Worm (Caenorhabditis elegans): ENCODE data around the gene Y67D8A.2.
A peak's percentile ranks its signal among the peaks of the same experiment; 100 is the strongest.

The Y67D8A.2 gene

DNA sequence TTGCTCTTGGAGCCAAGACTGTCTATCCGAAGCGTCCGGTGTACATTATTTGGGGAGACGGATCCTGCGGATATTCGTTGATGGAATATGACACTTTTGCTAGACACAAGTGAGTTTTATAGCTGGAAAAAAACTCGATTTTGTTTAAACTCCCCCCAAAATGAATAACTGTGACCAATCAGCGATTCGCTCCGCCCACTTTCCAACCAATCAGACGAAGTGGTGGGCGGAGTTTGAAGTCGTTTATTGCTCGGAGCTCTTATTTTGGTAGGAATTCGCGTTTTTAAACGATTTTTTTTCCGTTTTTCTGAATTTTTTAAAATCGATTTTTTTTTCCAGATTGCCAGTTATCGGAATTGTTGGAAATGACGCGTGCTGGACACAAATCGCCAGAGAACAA, 39.5 kb downstream of the Y67D8A.2 start:
- no peak for TF ChIP-seq tbx-37 (GFP tag; conservative IDR thresholded peaks at IDR 0.05)

DNA sequence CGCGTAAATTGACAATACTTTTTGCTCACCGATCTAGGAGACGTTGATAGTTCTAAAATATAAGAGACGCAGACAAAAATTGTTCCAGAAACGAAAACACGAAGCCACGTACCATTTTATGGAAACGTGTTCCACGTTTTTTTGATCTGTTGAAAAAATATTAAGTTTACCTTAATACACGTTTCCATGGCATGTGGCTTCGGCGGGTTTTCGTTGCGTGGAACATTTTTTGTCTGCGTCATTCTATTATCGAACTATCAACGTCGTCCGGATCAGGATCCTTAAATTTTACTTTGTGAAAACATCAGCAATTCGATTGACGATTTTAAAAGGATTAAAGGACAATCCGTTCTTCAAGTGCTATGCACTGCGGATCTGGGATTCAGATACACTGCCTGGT, 43.4 kb downstream of the Y67D8A.2 start, which contains the start of gene T26C12.2:
T26C12.2 (minus strand) TSS at position 101 of the 400 bp plus-strand sequence.
- no peak for TF ChIP-seq hmbx-1 (tag; optimal IDR thresholded peaks at IDR 0.05)
- TF ChIP-seq aly-1 (tag; optimal IDR thresholded peaks at IDR 0.05) = no peak
- TF ChIP-seq hmg-4 (GFP tag; optimal IDR thresholded peaks at IDR 0.05) = no peak
- no peak for TF ChIP-seq sea-1 (GFP tag; conservative IDR thresholded peaks at IDR 0.05)
- TF ChIP-seq ceh-13 (GFP tag; optimal IDR thresholded peaks at IDR 0.05) = no peak
- no peak for TF ChIP-seq flt-1 (GFP tag; IDR thresholded peaks at IDR 0.05)
- no peak for TF ChIP-seq tbx-37 (GFP tag; conservative IDR thresholded peaks at IDR 0.05)
- TF ChIP-seq tbx-11 (GFP tag; IDR thresholded peaks at IDR 0.05) = no peak
- TF ChIP-seq ama-1 (optimal IDR thresholded peaks at IDR 0.05) = no peak
- TF ChIP-seq F13C5.2 (tag; optimal IDR thresholded peaks at IDR 0.05) = no peak
- no peak for TF ChIP-seq tra-4 (tag; optimal IDR thresholded peaks at IDR 0.05)

DNA sequence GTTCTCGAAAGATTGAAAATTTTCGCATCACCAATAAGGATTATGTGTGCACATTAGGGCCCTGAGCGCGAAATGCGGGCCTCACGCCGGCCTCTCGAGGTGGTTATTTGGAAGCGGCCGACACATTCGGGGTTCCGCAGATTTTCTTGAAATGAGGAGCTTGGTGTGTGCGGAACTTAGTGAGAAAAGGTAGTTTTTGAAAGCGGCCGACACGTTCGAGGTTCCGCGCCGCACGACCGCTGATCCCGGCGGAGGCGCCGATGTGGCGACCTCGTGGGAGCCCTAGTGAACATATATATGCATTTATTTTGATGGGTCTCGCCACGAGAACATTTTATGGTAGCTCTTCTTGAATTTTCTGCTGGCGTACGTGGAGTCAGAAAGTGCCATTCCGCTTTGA, 44.6 kb downstream of the Y67D8A.2 start:
- TF ChIP-seq hnd-1 (tag; optimal IDR thresholded peaks at IDR 0.05) (no peak), pes-1 (GFP tag; IDR thresholded peaks at IDR 0.05) (no peak), F13C5.2 (tag; optimal IDR thresholded peaks at IDR 0.05) (no peak), ama-1 (optimal IDR thresholded peaks at IDR 0.05) (no peak), tra-4 (tag; optimal IDR thresholded peaks at IDR 0.05) (no peak), aly-1 (tag; optimal IDR thresholded peaks at IDR 0.05) (no peak), ceh-36 (tag; optimal IDR thresholded peaks at IDR 0.05) (no peak), ets-7 (tag; optimal IDR thresholded peaks at IDR 0.05) (no peak), B0310.2 (tag; optimal IDR thresholded peaks at IDR 0.05) (no peak), ceh-13 (GFP tag; optimal IDR thresholded peaks at IDR 0.05) (no peak), sea-1 (GFP tag; conservative IDR thresholded peaks at IDR 0.05) (no peak), flt-1 (GFP tag; IDR thresholded peaks at IDR 0.05) (no peak), hmbx-1 (tag; optimal IDR thresholded peaks at IDR 0.05) (no peak), hmg-4 (GFP tag; optimal IDR thresholded peaks at IDR 0.05) (no peak), scrt-1 (GFP tag; IDR thresholded peaks at IDR 0.05) (no peak)

DNA sequence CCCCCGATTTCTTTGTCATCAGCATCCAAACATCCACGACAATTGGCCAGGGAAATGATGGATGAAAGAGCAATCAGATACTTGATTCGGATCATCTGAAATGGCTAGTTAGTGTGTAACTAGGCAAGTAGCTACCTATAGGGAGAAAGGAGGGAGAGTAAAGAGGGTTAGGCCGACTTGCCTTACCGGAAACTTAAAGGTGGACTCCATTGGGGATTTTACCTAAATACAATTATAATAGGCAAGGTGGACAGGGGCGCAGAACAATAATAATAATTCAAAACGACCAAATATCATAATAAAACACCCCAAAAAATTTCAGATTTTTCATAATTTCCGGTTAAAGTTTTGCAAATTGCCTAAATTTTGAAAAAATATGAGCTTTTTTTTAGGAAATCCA, 45.3 kb downstream of the Y67D8A.2 start, which contains the start of gene clec-173:
clec-173 (minus strand) TSS at position 101 of the 400 bp plus-strand sequence.
- TF ChIP-seq ceh-36 (tag; optimal IDR thresholded peaks at IDR 0.05) (no peak), aly-1 (tag; optimal IDR thresholded peaks at IDR 0.05) (no peak), tbx-37 (GFP tag; conservative IDR thresholded peaks at IDR 0.05) (no peak), tra-4 (tag; optimal IDR thresholded peaks at IDR 0.05) (no peak), hmbx-1 (tag; optimal IDR thresholded peaks at IDR 0.05) (no peak), ama-1 (optimal IDR thresholded peaks at IDR 0.05) (no peak), B0310.2 (tag; optimal IDR thresholded peaks at IDR 0.05) (no peak)

DNA sequence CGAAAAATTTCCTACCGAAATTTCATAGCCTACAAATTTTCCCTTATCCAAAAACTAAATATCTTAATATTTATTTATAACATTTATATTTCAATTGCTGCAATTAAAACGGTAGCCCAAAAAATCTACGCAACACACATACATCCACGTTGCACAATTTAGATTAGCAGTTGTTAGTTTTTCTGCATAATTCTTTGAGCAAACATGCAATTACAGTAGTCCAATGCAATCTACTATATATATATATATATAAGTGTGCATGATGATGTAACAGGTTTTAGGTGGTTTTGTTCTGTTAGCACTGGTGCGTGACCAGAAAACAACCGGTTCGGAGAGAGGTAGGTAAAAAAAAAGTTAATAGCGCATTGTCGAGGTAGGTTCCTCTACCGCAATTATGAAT, 49.1 kb downstream of the Y67D8A.2 start:
- no peak for TF ChIP-seq F13C5.2 (tag; optimal IDR thresholded peaks at IDR 0.05)
- TF ChIP-seq pes-1 (GFP tag; IDR thresholded peaks at IDR 0.05) = no peak
- no peak for TF ChIP-seq ceh-36 (tag; optimal IDR thresholded peaks at IDR 0.05)
- no peak for TF ChIP-seq ets-7 (tag; optimal IDR thresholded peaks at IDR 0.05)
- no peak for TF ChIP-seq scrt-1 (GFP tag; IDR thresholded peaks at IDR 0.05)
- no peak for TF ChIP-seq B0310.2 (tag; optimal IDR thresholded peaks at IDR 0.05)
- TF ChIP-seq hmg-4 (GFP tag; optimal IDR thresholded peaks at IDR 0.05) = no peak
- no peak for TF ChIP-seq hnd-1 (tag; optimal IDR thresholded peaks at IDR 0.05)
- TF ChIP-seq tbx-37 (GFP tag; conservative IDR thresholded peaks at IDR 0.05) = no peak
- no peak for TF ChIP-seq sea-1 (GFP tag; conservative IDR thresholded peaks at IDR 0.05)
- no peak for TF ChIP-seq tbx-11 (GFP tag; IDR thresholded peaks at IDR 0.05)
- no peak for TF ChIP-seq tra-4 (tag; optimal IDR thresholded peaks at IDR 0.05)

DNA sequence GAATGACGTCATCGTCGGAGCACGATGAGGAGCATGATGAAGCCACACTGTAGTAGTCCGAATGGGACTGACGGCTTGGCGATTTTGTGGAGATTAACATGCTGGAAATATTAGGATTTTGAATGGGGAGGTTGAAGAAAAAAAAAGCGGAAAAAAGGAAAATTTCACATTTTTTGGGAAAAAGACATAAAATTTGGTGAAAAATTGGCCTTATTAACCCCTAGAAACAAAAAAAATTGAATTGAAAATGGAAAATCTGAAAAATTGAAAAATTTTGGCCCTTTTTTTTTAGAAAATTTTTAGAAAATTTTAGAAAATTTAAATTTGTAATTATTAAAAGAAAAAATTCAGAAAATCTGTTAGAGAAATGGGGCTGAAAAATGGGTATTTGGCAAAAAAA, 51.1 kb downstream of the Y67D8A.2 start, which contains the start of gene T26C12.3:
T26C12.3 (minus strand) TSS at position 101 of the 400 bp plus-strand sequence.
- TF ChIP-seq scrt-1 (GFP tag; IDR thresholded peaks at IDR 0.05) (no peak), aly-1 (tag; optimal IDR thresholded peaks at IDR 0.05) (no peak), tbx-37 (GFP tag; conservative IDR thresholded peaks at IDR 0.05) (no peak), sea-1 (GFP tag; conservative IDR thresholded peaks at IDR 0.05) (no peak), hnd-1 (tag; optimal IDR thresholded peaks at IDR 0.05) (no peak), pes-1 (GFP tag; IDR thresholded peaks at IDR 0.05) (no peak), ceh-36 (tag; optimal IDR thresholded peaks at IDR 0.05) (no peak), tra-4 (tag; optimal IDR thresholded peaks at IDR 0.05) (no peak), B0310.2 (tag; optimal IDR thresholded peaks at IDR 0.05) (no peak), ets-7 (tag; optimal IDR thresholded peaks at IDR 0.05) (no peak), tbx-11 (GFP tag; IDR thresholded peaks at IDR 0.05) (no peak), ama-1 (optimal IDR thresholded peaks at IDR 0.05) (no peak)

DNA sequence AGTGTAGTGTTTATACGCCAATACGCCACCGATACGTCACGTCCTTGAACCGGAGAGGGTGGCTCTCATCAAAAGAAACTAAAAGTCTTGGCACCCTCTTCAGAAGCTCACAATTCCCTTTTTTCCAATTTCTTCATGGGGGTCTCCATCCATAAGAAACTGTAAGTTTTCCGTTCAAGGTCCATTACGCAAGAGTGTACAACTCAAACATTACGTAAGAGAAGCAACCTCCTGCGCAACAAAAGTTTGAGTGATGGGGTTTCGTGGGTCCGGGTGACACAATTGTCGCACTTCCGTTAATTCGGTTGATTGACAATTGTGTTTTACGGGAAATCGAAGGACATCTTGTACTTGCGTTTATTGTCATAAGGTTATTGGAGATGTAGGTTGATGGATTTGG, 56.6 kb downstream of the Y67D8A.2 start:
- TF ChIP-seq hmbx-1 (tag; optimal IDR thresholded peaks at IDR 0.05) (no peak), F13C5.2 (tag; optimal IDR thresholded peaks at IDR 0.05) (no peak), tra-4 (tag; optimal IDR thresholded peaks at IDR 0.05) (no peak), pes-1 (GFP tag; IDR thresholded peaks at IDR 0.05) (peak; percentile 41; the same call in 1 of the 2 replicates), B0310.2 (tag; optimal IDR thresholded peaks at IDR 0.05) (no peak), flt-1 (GFP tag; IDR thresholded peaks at IDR 0.05) (no peak), scrt-1 (GFP tag; IDR thresholded peaks at IDR 0.05) (no peak), hmg-4 (GFP tag; optimal IDR thresholded peaks at IDR 0.05) (no peak)

DNA sequence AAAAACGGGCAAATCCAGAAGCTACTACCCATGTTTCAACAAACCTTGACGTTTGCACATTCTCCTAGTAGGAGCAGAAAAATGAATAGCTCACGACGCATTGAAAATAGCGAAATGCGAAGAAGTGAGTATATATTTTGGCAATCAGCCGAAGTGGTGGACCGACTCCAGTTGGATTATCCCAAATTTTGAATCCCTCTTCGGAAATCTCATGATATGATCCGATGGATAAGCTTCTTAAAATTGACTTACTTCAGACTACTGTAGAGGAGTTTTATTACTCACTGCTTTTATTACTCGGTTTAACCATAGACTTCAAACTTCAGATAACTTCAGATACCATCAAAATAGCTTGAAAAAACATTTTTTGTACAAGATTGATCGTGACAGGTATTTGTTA, 67.0 kb downstream of the Y67D8A.2 start, which contains the start of gene gcy-23:
gcy-23 (minus strand) TSS at position 101 of the 400 bp plus-strand sequence.
- no peak for TF ChIP-seq F13C5.2 (tag; optimal IDR thresholded peaks at IDR 0.05)
- TF ChIP-seq tbx-11 (GFP tag; IDR thresholded peaks at IDR 0.05) = no peak
- TF ChIP-seq ama-1 (optimal IDR thresholded peaks at IDR 0.05) = no peak
- no peak for TF ChIP-seq ets-7 (tag; optimal IDR thresholded peaks at IDR 0.05)
- TF ChIP-seq pes-1 (GFP tag; IDR thresholded peaks at IDR 0.05) = no peak
- no peak for TF ChIP-seq B0310.2 (tag; optimal IDR thresholded peaks at IDR 0.05)
- no peak for TF ChIP-seq tra-4 (tag; optimal IDR thresholded peaks at IDR 0.05)
- no peak for TF ChIP-seq sea-1 (GFP tag; conservative IDR thresholded peaks at IDR 0.05)
- no peak for TF ChIP-seq hmbx-1 (tag; optimal IDR thresholded peaks at IDR 0.05)
- no peak for TF ChIP-seq aly-1 (tag; optimal IDR thresholded peaks at IDR 0.05)
- TF ChIP-seq hnd-1 (tag; optimal IDR thresholded peaks at IDR 0.05) = no peak
- no peak for TF ChIP-seq flt-1 (GFP tag; IDR thresholded peaks at IDR 0.05)

Measured in whole organism, early embryonic.